Worm (Caenorhabditis elegans) whole organism, L4 larva: ENCODE measurements around the gene gly-14.

Experiments used
- D1046.2 ChIP-seq: fragments of 200-800 bp; sonication (Bioruptor generic); IDR thresholded peaks from 2 replicates; pipeline ENCODE4 v1.3.6; 2022; ENCODE audit warnings: missing genetic modification characterization, missing compliant biosample characterization
- F44E2.7 ChIP-seq: fragments of 200-800 bp; sonication (Bioruptor generic); IDR thresholded peaks from 2 replicates; pipeline ENCODE4 v2.1.2; 2022; ENCODE audit warnings: missing genetic modification characterization, missing compliant biosample characterization
- F49E8.2 ChIP-seq: sonication (generic microtip); optimal IDR thresholded peaks from 2 replicates; lab custom pipeline; 2016; ENCODE audit warnings: missing compliant biosample characterization, mild to moderate bottlenecking, missing genetic modification characterization, borderline replicate concordance
- Y105C5A.15 ChIP-seq: fragments of 200-800 bp; sonication (Bioruptor generic); IDR thresholded peaks from 2 replicates; pipeline ENCODE4 v1.3.6; 2022; ENCODE audit warnings: missing genetic modification characterization, missing compliant biosample characterization
- Y48G9A.11 ChIP-seq: fragments of 200-800 bp; sonication (Bioruptor generic); IDR thresholded peaks from 2 replicates; pipeline ENCODE4 v1.3.6; 2022; ENCODE audit warnings: missing genetic modification reagents, missing genetic modification characterization, missing compliant biosample characterization
- Y75B8A.6 ChIP-seq: fragments of 200-800 bp; sonication (Bioruptor generic); IDR thresholded peaks from 2 replicates; pipeline ENCODE4 v1.3.6; 2022; ENCODE audit warnings: missing genetic modification reagents, missing genetic modification characterization, missing compliant biosample characterization
- aha-1 ChIP-seq: fragments of 150-350 bp; peaks from one replicate; lab custom pipeline; 2014; ENCODE audit warnings: missing biosample characterization, missing genetic modification characterization
- ceh-28 ChIP-seq: fragments of 150-350 bp; optimal IDR thresholded peaks from 2 replicates; lab custom pipeline; 2014; ENCODE audit warnings: missing biosample characterization, missing genetic modification reagents, missing genetic modification characterization
- ceh-44 ChIP-seq: fragments of 200-800 bp; sonication (Bioruptor generic); IDR thresholded peaks from 2 replicates; pipeline ENCODE4 v1.3.6; 2022; ENCODE audit warnings: missing genetic modification reagents, missing genetic modification characterization, missing compliant biosample characterization
- ctbp-1 ChIP-seq: fragments of 200-800 bp; sonication (Bioruptor generic); IDR thresholded peaks from 2 replicates; pipeline ENCODE4 v1.3.6; 2022; ENCODE audit warnings: missing genetic modification reagents, missing genetic modification characterization, missing compliant biosample characterization
- dmd-6 ChIP-seq: fragments of 200-800 bp; sonication (Bioruptor generic); IDR thresholded peaks from 2 replicates; pipeline ENCODE4 v1.3.6; 2022; ENCODE audit warnings: missing genetic modification reagents, missing genetic modification characterization, missing compliant biosample characterization
- dpl-1 ChIP-seq: fragments of 150-350 bp; optimal IDR thresholded peaks from 2 replicates; lab custom pipeline; 2014; ENCODE audit warnings: missing biosample characterization, missing genetic modification reagents, missing genetic modification characterization
- duxl-1 ChIP-seq: sonication (generic microtip); optimal IDR thresholded peaks from 2 replicates; lab custom pipeline; 2016; ENCODE audit warnings: mild to moderate bottlenecking, missing genetic modification characterization, moderate library complexity, missing compliant biosample characterization; ENCODE audit not compliant: poor library complexity
- egl-27 ChIP-seq: sonication (generic microtip); optimal IDR thresholded peaks from 3 replicates; lab custom pipeline; 2017; ENCODE audit warnings: missing biosample characterization, missing genetic modification reagents, missing genetic modification characterization
- egl-43 ChIP-seq: fragments of 200-800 bp; sonication (Bioruptor generic); IDR thresholded peaks from 2 replicates; pipeline ENCODE4 v1.3.6; 2022; ENCODE audit warnings: missing genetic modification reagents, missing genetic modification characterization, missing compliant biosample characterization
- hlh-11 ChIP-seq: fragments of 200-800 bp; sonication (Bioruptor generic); optimal IDR thresholded peaks from 2 replicates; lab custom pipeline; 2018; ENCODE audit warnings: mild to moderate bottlenecking, missing genetic modification characterization, missing compliant biosample characterization
- hlh-30 ChIP-seq: sonication (generic microtip); optimal IDR thresholded peaks from 2 replicates; lab custom pipeline; 2017; ENCODE audit warnings: antibody characterized with exemption, mild to moderate bottlenecking, missing genetic modification characterization, missing compliant biosample characterization; ENCODE audit not compliant: insufficient read depth
- hmg-1.1 ChIP-seq: fragments of 200-800 bp; sonication (Bioruptor generic); IDR thresholded peaks from 2 replicates; pipeline ENCODE4 v1.3.6; 2022; ENCODE audit warnings: missing genetic modification reagents, missing genetic modification characterization, missing compliant biosample characterization
- lin-13 ChIP-seq: fragments of 150-350 bp; optimal IDR thresholded peaks from 2 replicates; lab custom pipeline; 2014; ENCODE audit warnings: missing biosample characterization, missing genetic modification reagents, missing genetic modification characterization
- lin-15B ChIP-seq: fragments of 150-350 bp; sonication (generic microtip); optimal IDR thresholded peaks from 3 replicates; lab custom pipeline; 2014; ENCODE audit warnings: missing biosample characterization, missing genetic modification characterization
- lin-38 ChIP-seq: fragments of 200-800 bp; sonication (Bioruptor generic); IDR thresholded peaks from 2 replicates; pipeline ENCODE4 v1.3.6; 2022; ENCODE audit warnings: missing genetic modification reagents, missing genetic modification characterization, missing compliant biosample characterization
- lsy-2 ChIP-seq, 2 experiments: fragments of 150-350 bp in 1 of 2; sonication (generic microtip) in 1 of 2; optimal IDR thresholded peaks; 2 replicates each; lab custom pipeline; 2014 to 2017; ENCODE audit warnings: missing biosample characterization in 2 of 2, missing genetic modification characterization in 2 of 2
- madf-5 ChIP-seq, 2 experiments: fragments of 200-800 bp; sonication (Bioruptor generic); IDR thresholded peaks; 2 replicates each; pipeline ENCODE4 v1.3.6; 2022; ENCODE audit warnings: missing compliant biosample characterization in 2 of 2, missing genetic modification characterization in 2 of 2
- madf-9 ChIP-seq: fragments of 200-800 bp; sonication (Bioruptor generic); conservative IDR thresholded peaks from 2 replicates; pipeline ENCODE4 v1.3.6; 2022; ENCODE audit warnings: missing genetic modification reagents, missing genetic modification characterization, missing compliant biosample characterization
- mep-1 ChIP-seq: fragments of 150-350 bp; sonication (generic microtip); optimal IDR thresholded peaks from 3 replicates; lab custom pipeline; 2014; ENCODE audit warnings: missing biosample characterization, missing genetic modification characterization
- mes-2 ChIP-seq: sonication (generic microtip); optimal IDR thresholded peaks from 2 replicates; lab custom pipeline; 2016; ENCODE audit warnings: missing genotype, mild to moderate bottlenecking, missing genetic modification characterization, missing compliant biosample characterization; ENCODE audit not compliant: poor library complexity, severe bottlenecking
- mxl-2 ChIP-seq: fragments of 200-800 bp; sonication (Bioruptor generic); conservative IDR thresholded peaks from 2 replicates; pipeline ENCODE4 v1.3.6; 2022; ENCODE audit warnings: missing genetic modification reagents, missing genetic modification characterization, missing compliant biosample characterization
- mxl-3 ChIP-seq: fragments of 200-800 bp; sonication (Bioruptor generic); optimal IDR thresholded peaks from 2 replicates; lab custom pipeline; 2018; ENCODE audit warnings: mild to moderate bottlenecking, missing genetic modification characterization, missing compliant biosample characterization
- nhr-102 ChIP-seq: sonication (generic microtip); optimal IDR thresholded peaks from 2 replicates; lab custom pipeline; 2016; ENCODE audit warnings: mild to moderate bottlenecking, missing genetic modification characterization, moderate library complexity, missing compliant biosample characterization
- nhr-28 ChIP-seq: fragments of 150-350 bp; optimal IDR thresholded peaks from 2 replicates; lab custom pipeline; 2014; ENCODE audit warnings: missing biosample characterization, missing genetic modification characterization
- nhr-6 ChIP-seq: fragments of 150-350 bp; optimal IDR thresholded peaks from 2 replicates; lab custom pipeline; 2014; ENCODE audit warnings: missing biosample characterization, missing genetic modification characterization
- php-3 ChIP-seq: fragments of 200-800 bp; sonication (Bioruptor generic); IDR thresholded peaks from 2 replicates; pipeline ENCODE4 v1.3.6; 2022; ENCODE audit warnings: missing genetic modification reagents, missing genetic modification characterization, missing compliant biosample characterization
- pqm-1 ChIP-seq: sonication (generic microtip); optimal IDR thresholded peaks from 2 replicates; lab custom pipeline; 2017; ENCODE audit warnings: missing biosample characterization, missing genetic modification characterization
- rbr-2 ChIP-seq: sonication (generic microtip); optimal IDR thresholded peaks from 2 replicates; lab custom pipeline; 2016; ENCODE audit warnings: missing genotype, missing genetic modification characterization, missing compliant biosample characterization
- sdz-12 ChIP-seq: fragments of 200-800 bp; sonication (Bioruptor generic); optimal IDR thresholded peaks from 2 replicates; lab custom pipeline; 2018; ENCODE audit warnings: mild to moderate bottlenecking, missing genetic modification characterization, missing compliant biosample characterization
- set-16 ChIP-seq: fragments of 200-800 bp; sonication (Bioruptor generic); IDR thresholded peaks from 2 replicates; pipeline ENCODE4 v1.3.6; 2022; ENCODE audit warnings: missing genetic modification reagents, missing genetic modification characterization, missing compliant biosample characterization
- snpc-1.2 ChIP-seq: fragments of 200-800 bp; sonication (Bioruptor generic); IDR thresholded peaks from 2 replicates; pipeline ENCODE4 v1.3.6; 2022; ENCODE audit warnings: missing genetic modification reagents, missing genetic modification characterization, missing compliant biosample characterization
- spr-3 ChIP-seq: fragments of 200-800 bp; sonication (Bioruptor generic); optimal IDR thresholded peaks from 2 replicates; lab custom pipeline; 2018; ENCODE audit warnings: mild to moderate bottlenecking, missing genetic modification characterization, missing compliant biosample characterization
- tra-1 ChIP-seq: fragments of 200-800 bp; sonication (Bioruptor generic); IDR thresholded peaks from 2 replicates; pipeline ENCODE4 v1.3.6; 2022; ENCODE audit warnings: missing genetic modification reagents, missing genetic modification characterization, missing compliant biosample characterization
- unc-130 ChIP-seq: sonication (generic microtip); optimal IDR thresholded peaks from 2 replicates; lab custom pipeline; 2016; ENCODE audit warnings: missing genetic modification reagents, missing genetic modification characterization, missing compliant biosample characterization
- unc-39 ChIP-seq: sonication (generic microtip); optimal IDR thresholded peaks from 2 replicates; lab custom pipeline; 2017; ENCODE audit warnings: missing biosample characterization, missing genetic modification characterization
- vab-7 ChIP-seq: fragments of 200-800 bp; sonication (Bioruptor generic); IDR thresholded peaks from 2 replicates; pipeline ENCODE4 v1.3.6; 2022; ENCODE audit warnings: missing genetic modification reagents, missing genetic modification characterization, missing compliant biosample characterization

gly-14 gene

ce11 chrIII:3540424-3540823, 47.4 kb upstream of the gly-14 start (continued):
- TF ChIP-seq ceh-44 (no peak), spr-3 (no peak), F49E8.2 (tag; lab: Kevin White, UChicago) (no peak), snpc-1.2 (GFP tag; lab: Robert Waterston, UW) (no peak), D1046.2 (GFP tag; lab: Robert Waterston, UW) (no peak), hlh-30 (tag; lab: Kevin White, UChicago) (peak; percentile 25), mep-1 (tag; lab: Kevin White, UChicago) (peak; percentile 69), lin-15B (tag; lab: Kevin White, UChicago) (no peak), vab-7 (GFP tag; lab: Robert Waterston, UW) (no peak), sdz-12 (no peak), set-16 (GFP tag; lab: Robert Waterston, UW) (no peak)

- no peak for TF ChIP-seq madf-5 (GFP tag; IDR thresholded peaks at IDR 0.05; lab: Robert Waterston, UW)
- peak; percentile 91 for TF ChIP-seq aha-1
- TF ChIP-seq, all 104 proteins: peak for 1
Observed at ce11 chrIII:3539499-3539898, 46.5 kb upstream of the gly-14 start.

- TF ChIP-seq nhr-6 (tag; lab: Kevin White, UChicago), result no peak
- peak; percentile 25; the same call in 1 of the 2 replicates for TF ChIP-seq lin-38 (GFP tag; lab: Robert Waterston, UW)
- TF ChIP-seq tra-1, result 0 out of 2 replicates have a peak, but pooled peaks have one; percentile 18
- no peak for TF ChIP-seq F44E2.7
- TF ChIP-seq Y75B8A.6 (GFP tag; lab: Robert Waterston, UW), result no peak
- TF ChIP-seq sdz-12, result no peak
- TF ChIP-seq egl-43, result 0 out of 2 replicates have a peak, but pooled peaks have one; percentile 9
Observed at ce11 chrIII:3537401-3537800, 44.4 kb upstream of the gly-14 start, which contains the start of gene cfap-20. TSS of gene cfap-20 (minus strand) at chrIII:3537501.

- TF ChIP-seq unc-39 (tag; lab: Kevin White, UChicago) (no peak), lin-38 (GFP tag; lab: Robert Waterston, UW) (peak; percentile 23; the same call in 1 of the 2 replicates)
Observed at ce11 chrIII:3534185-3534584, 41.1 kb upstream of the gly-14 start.

ce11 chrIII:3532035-3532434, 39.0 kb upstream of the gly-14 start:
- peak; percentile 36 for TF ChIP-seq ceh-28
- no peak for TF ChIP-seq Y75B8A.6 (GFP tag; lab: Robert Waterston, UW)
- peak; percentile 38; the same call in 1 of the 2 replicates for TF ChIP-seq dmd-6 (GFP tag; lab: Robert Waterston, UW)
- TF ChIP-seq nhr-102, result no peak
- TF ChIP-seq madf-9 (GFP tag; lab: Robert Waterston, UW), result 0 out of 2 replicates have a peak, but pooled peaks have one; percentile 12
- no peak for TF ChIP-seq Y48G9A.11 (GFP tag; lab: Robert Waterston, UW)
- no peak for TF ChIP-seq egl-27
- no peak for TF ChIP-seq php-3 (GFP tag; lab: Robert Waterston, UW)
- no peak for TF ChIP-seq spr-3
- no peak for TF ChIP-seq pqm-1 (tag; lab: Kevin White, UChicago)
- peak; percentile 31 for TF ChIP-seq dpl-1
- TF ChIP-seq rbr-2 (tag; lab: Kevin White, UChicago), result peak; percentile 71
- no peak for TF ChIP-seq Y105C5A.15 (GFP tag; lab: Robert Waterston, UW)
- peak; percentile 53 for TF ChIP-seq mes-2 (tag; lab: Kevin White, UChicago)
- TF ChIP-seq mxl-2 (GFP tag; lab: Robert Waterston, UW), result no peak
- no peak for TF ChIP-seq unc-130
- TF ChIP-seq hlh-11 (tag; lab: Kevin White, UChicago), result peak; percentile 51
- peak; percentile 75 for TF ChIP-seq hmg-1.1
- TF ChIP-seq lin-13, result peak; percentile 18
- peak; percentile 53 for TF ChIP-seq nhr-28 (tag; lab: Kevin White, UChicago)
- TF ChIP-seq aha-1, result peak; percentile 65
- no peak for TF ChIP-seq mxl-3 (GFP tag; lab: Kevin White, UChicago)
- TF ChIP-seq mep-1 (tag; lab: Kevin White, UChicago), result peak; percentile 71
- TF ChIP-seq duxl-1 (tag; lab: Kevin White, UChicago), result no peak
- peak; percentile 32 for TF ChIP-seq lin-38 (GFP tag; lab: Robert Waterston, UW)
- TF ChIP-seq ctbp-1, result 0 out of 2 replicates have a peak, but pooled peaks have one; percentile 44
- TF ChIP-seq lsy-2 (tag; optimal IDR thresholded peaks at IDR 0.05; lab: Kevin White, UChicago), result peak; percentile 57 to 62
- no peak for TF ChIP-seq F44E2.7
